Fruit fly (Drosophila melanogaster) whole organism, adult: ENCODE measurements around the gene PGRP-SB1.
A peak's percentile ranks its signal among the peaks of the same experiment; 100 is the strongest.

Source experiments
- CG11617 ChIP-seq: fragments of 200-800 bp; sonication (Bioruptor generic); optimal IDR thresholded peaks from 2 replicates; lab custom pipeline; 2017; ENCODE audit warnings: mild to moderate bottlenecking, missing biosample characterization, missing genetic modification reagents, missing genetic modification characterization
- CG12768 ChIP-seq: fragments of 200-800 bp; sonication (Bioruptor generic); optimal IDR thresholded peaks from 2 replicates; lab custom pipeline; 2017; ENCODE audit warnings: missing biosample characterization, missing genetic modification characterization, mild to moderate bottlenecking, moderate library complexity, missing genetic modification reagents
- CG14711 ChIP-seq: fragments of 200-800 bp; sonication (Bioruptor generic); optimal IDR thresholded peaks from 2 replicates; lab custom pipeline; 2018; ENCODE audit warnings: missing biosample characterization, mild to moderate bottlenecking, missing genetic modification characterization, moderate library complexity
- CG1620 ChIP-seq: fragments of 200-800 bp; sonication (Bioruptor generic); optimal IDR thresholded peaks from 2 replicates; lab custom pipeline; 2016; ENCODE audit warnings: missing biosample characterization, missing genetic modification characterization
- CG7045 ChIP-seq: fragments of 200-800 bp; sonication (Bioruptor generic); optimal IDR thresholded peaks from 2 replicates; lab custom pipeline; 2017; ENCODE audit warnings: missing biosample characterization, mild to moderate bottlenecking, missing genetic modification characterization
- CG7101 ChIP-seq: fragments of 200-800 bp; sonication (Bioruptor generic); optimal IDR thresholded peaks from 2 replicates; lab custom pipeline; 2018; ENCODE audit warnings: missing biosample characterization, mild to moderate bottlenecking, missing genetic modification characterization, moderate library complexity
- Crg-1 ChIP-seq: fragments of 200-800 bp; sonication (Bioruptor generic); optimal IDR thresholded peaks from 2 replicates; lab custom pipeline; 2016; ENCODE audit warnings: missing biosample characterization, missing genetic modification characterization
- cnc ChIP-seq, 2 experiments: fragments of >200 bp; optimal IDR thresholded peaks; 2 replicates each; lab custom pipeline; 2017
- kay ChIP-seq: fragments of 200-800 bp; sonication (Bioruptor generic); peaks from one replicate; lab custom pipeline; 2016; ENCODE audit warnings: missing biosample characterization, missing genetic modification characterization, borderline replicate concordance
- ovo ChIP-seq: fragments of 200-800 bp; sonication (Bioruptor generic); optimal IDR thresholded peaks from 2 replicates; lab custom pipeline; 2016; ENCODE audit warnings: missing biosample characterization, missing genetic modification characterization
- pad ChIP-seq: fragments of 200-800 bp; sonication (Bioruptor generic); optimal IDR thresholded peaks from 3 replicates; lab custom pipeline; 2017; ENCODE audit warnings: missing biosample characterization, missing genetic modification characterization, mild to moderate bottlenecking, moderate library complexity, missing genetic modification reagents
- tj ChIP-seq: fragments of 200-800 bp; sonication (Bioruptor generic); optimal IDR thresholded peaks from 3 replicates; lab custom pipeline; 2017; ENCODE audit warnings: missing biosample characterization, mild to moderate bottlenecking, missing genetic modification characterization, moderate library complexity

dm6 chr3L:16704251-16704650 is 23.5 kb downstream of the PGRP-SB1 start:
- no peak for TF ChIP-seq Crg-1 (GFP tag; lab: Kevin White, UChicago)
- TF ChIP-seq CG11617 (GFP tag; lab: Kevin White, UChicago), result no peak
- TF ChIP-seq CG1620 (GFP tag; lab: Kevin White, UChicago), result no peak
- peak; percentile 6 for TF ChIP-seq tj
- no peak for TF ChIP-seq CG12768
- TF ChIP-seq CG7045 (GFP tag; lab: Kevin White, UChicago), result no peak
- TF ChIP-seq CG14711 (tag; lab: Kevin White, UChicago), result no peak
- TF ChIP-seq kay (GFP tag; lab: Kevin White, UChicago), result no peak
- TF ChIP-seq CG7101, result no peak
- TF ChIP-seq ovo (GFP tag; lab: Kevin White, UChicago), result no peak
- no peak for TF ChIP-seq pad (GFP tag; lab: Kevin White, UChicago)
- TF ChIP-seq cnc (optimal IDR thresholded peaks at IDR 0.05; lab: Kevin White, UChicago), result no peak
